Fruit fly (Drosophila melanogaster) whole organism, embryonic: ENCODE results near the gene CG7058.

ENCODE experiments used
- Adf1 ChIP-seq: fragments of 200-800 bp; sonication (Bioruptor generic); IDR thresholded peaks from 2 replicates; pipeline ENCODE4 v1.3.6; 2022; ENCODE audit warnings: missing biosample characterization, missing genetic modification characterization
- Asciz ChIP-seq: fragments of 200-800 bp; sonication (Bioruptor generic); optimal IDR thresholded peaks from 2 replicates; lab custom pipeline; 2017; ENCODE audit warnings: missing biosample characterization, mild to moderate bottlenecking, missing genetic modification characterization, missing genetic modification reagents
- Atf-2 ChIP-seq: fragments of 200-800 bp; sonication (Bioruptor generic); optimal IDR thresholded peaks from 2 replicates; lab custom pipeline; 2016; ENCODE audit warnings: missing biosample characterization, missing genetic modification characterization
- Atf6 ChIP-seq: fragments of 200-800 bp; sonication (Bioruptor generic); IDR thresholded peaks from 2 replicates; pipeline ENCODE4 v1.3.6; 2022; ENCODE audit warnings: missing biosample characterization, missing genetic modification characterization
- B-H2 ChIP-seq: fragments of 200-800 bp; sonication (Bioruptor generic); optimal IDR thresholded peaks from 2 replicates; lab custom pipeline; 2018; ENCODE audit warnings: missing biosample characterization, mild to moderate bottlenecking, missing genetic modification characterization
- Bteb2 ChIP-seq: fragments of 200-800 bp; sonication (Bioruptor generic); optimal IDR thresholded peaks from 2 replicates; lab custom pipeline; 2016; ENCODE audit warnings: missing biosample characterization, missing genetic modification characterization
- CG10209 ChIP-seq: fragments of 200-800 bp; sonication (Bioruptor generic); optimal IDR thresholded peaks from 3 replicates; lab custom pipeline; 2017; ENCODE audit warnings: missing biosample characterization, mild to moderate bottlenecking, missing genetic modification characterization, missing genetic modification reagents
- CG12236 ChIP-seq: fragments of 200-800 bp; sonication (Bioruptor generic); optimal IDR thresholded peaks from 2 replicates; lab custom pipeline; 2016; ENCODE audit warnings: missing biosample characterization, missing genetic modification characterization
- CG13287 ChIP-seq: fragments of 200-800 bp; sonication (Bioruptor generic); IDR thresholded peaks from 2 replicates; pipeline ENCODE4 v1.3.6; 2022; ENCODE audit warnings: missing biosample characterization, missing genetic modification characterization; ENCODE audit not compliant: partially characterized antibody
- CG13775 ChIP-seq: fragments of 200-800 bp; sonication (Bioruptor generic); optimal IDR thresholded peaks from 3 replicates; lab custom pipeline; 2017; ENCODE audit warnings: missing biosample characterization, mild to moderate bottlenecking, missing genetic modification characterization
- CG14014 ChIP-seq: fragments of 200-800 bp; sonication (Bioruptor generic); IDR thresholded peaks from 2 replicates; pipeline ENCODE4 v1.3.6; 2022; ENCODE audit warnings: missing biosample characterization, missing genetic modification characterization
- CG1647 ChIP-seq: fragments of 200-800 bp; sonication (Bioruptor generic); optimal IDR thresholded peaks from 3 replicates; lab custom pipeline; 2016; ENCODE audit warnings: missing biosample characterization, missing genetic modification characterization
- CG1832 ChIP-seq: fragments of 200-800 bp; sonication (Bioruptor generic); optimal IDR thresholded peaks from 2 replicates; lab custom pipeline; 2017; ENCODE audit warnings: missing biosample characterization, mild to moderate bottlenecking, missing genetic modification characterization, inconsistent platforms
- CG31441 ChIP-seq: fragments of 200-800 bp; sonication (Bioruptor generic); IDR thresholded peaks from 2 replicates; pipeline ENCODE4 v1.3.6; 2022; ENCODE audit warnings: missing biosample characterization, missing genetic modification characterization
- CG3847 ChIP-seq: fragments of 200-800 bp; sonication (Bioruptor generic); IDR thresholded peaks from 2 replicates; pipeline ENCODE4 v1.3.6; 2022; ENCODE audit warnings: missing biosample characterization, missing genetic modification characterization
- CG43689 ChIP-seq: fragments of 200-800 bp; sonication (Bioruptor generic); IDR thresholded peaks from 2 replicates; pipeline ENCODE4 v1.3.6; 2022; ENCODE audit warnings: missing biosample characterization, missing genetic modification characterization
- CG4854 ChIP-seq: fragments of 200-800 bp; sonication (Bioruptor generic); optimal IDR thresholded peaks from 2 replicates; lab custom pipeline; 2016; ENCODE audit warnings: missing biosample characterization, missing genetic modification characterization, inconsistent platforms
- CG5180 ChIP-seq: fragments of 200-800 bp; sonication (Bioruptor generic); optimal IDR thresholded peaks from 3 replicates; lab custom pipeline; 2017; ENCODE audit warnings: missing biosample characterization, missing genetic modification characterization, mild to moderate bottlenecking, moderate library complexity, missing genetic modification reagents
- CG6654 ChIP-seq: fragments of 200-800 bp; sonication (Bioruptor generic); optimal IDR thresholded peaks from 2 replicates; lab custom pipeline; 2017; ENCODE audit warnings: missing biosample characterization, mild to moderate bottlenecking, missing genetic modification characterization
- CG7372 ChIP-seq: fragments of 200-800 bp; sonication (Bioruptor generic); IDR thresholded peaks from 2 replicates; pipeline ENCODE4 v1.3.6; 2022; ENCODE audit warnings: missing biosample characterization, missing genetic modification characterization
- CG8765 ChIP-seq: fragments of 200-800 bp; sonication (Bioruptor generic); IDR thresholded peaks from 2 replicates; pipeline ENCODE4 v1.3.6; 2022; ENCODE audit warnings: missing biosample characterization, missing genetic modification characterization
- CG9876 ChIP-seq: fragments of 200-800 bp; sonication (Bioruptor generic); optimal IDR thresholded peaks from 2 replicates; lab custom pipeline; 2016; ENCODE audit warnings: missing biosample characterization, missing genetic modification characterization
- Dp ChIP-seq: fragments of 200-800 bp; sonication (Bioruptor generic); optimal IDR thresholded peaks from 2 replicates; lab custom pipeline; 2018; ENCODE audit warnings: missing biosample characterization, mild to moderate bottlenecking, missing genetic modification characterization, moderate library complexity
- Elba2 ChIP-seq: fragments of 200-800 bp; sonication (Bioruptor generic); optimal IDR thresholded peaks from 3 replicates; lab custom pipeline; 2016; ENCODE audit warnings: missing biosample characterization, missing genetic modification characterization
- Gug ChIP-seq: fragments of 200-800 bp; sonication (Bioruptor generic); IDR thresholded peaks from 4 replicates; pipeline ENCODE4 v1.3.6; 2022; ENCODE audit warnings: missing biosample characterization, missing genetic modification characterization
- Hmx ChIP-seq: fragments of 200-800 bp; sonication (Bioruptor generic); optimal IDR thresholded peaks from 2 replicates; lab custom pipeline; 2016; ENCODE audit warnings: missing biosample characterization, missing genetic modification characterization
- Lim3 ChIP-seq: fragments of 200-800 bp; sonication (Bioruptor generic); IDR thresholded peaks from 2 replicates; pipeline ENCODE4 v1.3.6; 2022; ENCODE audit warnings: missing biosample characterization, missing genetic modification characterization
- Nf-YB ChIP-seq: fragments of 200-800 bp; sonication (Bioruptor generic); optimal IDR thresholded peaks from 3 replicates; lab custom pipeline; 2019; ENCODE audit warnings: missing biosample characterization, mild to moderate bottlenecking, missing genetic modification characterization, moderate library complexity
- Sry-δ ChIP-seq: fragments of 200-800 bp; sonication (Bioruptor generic); optimal IDR thresholded peaks from 2 replicates; lab custom pipeline; 2016; ENCODE audit warnings: missing biosample characterization, missing genetic modification characterization
- Ssrp ChIP-seq: fragments of 200-800 bp; sonication (Bioruptor generic); optimal IDR thresholded peaks from 2 replicates; lab custom pipeline; 2018; ENCODE audit warnings: missing biosample characterization, mild to moderate bottlenecking, missing genetic modification characterization, moderate library complexity
- Trl ChIP-seq, 3 experiments: fragments of >200 bp in 2 of 3; fragments of 200-800 bp in 1 of 3; sonication (Bioruptor generic) in 1 of 3; optimal IDR thresholded peaks; 2 replicates in 1 of 3; 3 replicates in 2 of 3; lab custom pipeline; 2016 to 2017; ENCODE audit warnings: missing biosample characterization in 1 of 3, missing genetic modification characterization in 1 of 3
- az2 ChIP-seq: fragments of 200-800 bp; sonication (Bioruptor generic); optimal IDR thresholded peaks from 3 replicates; lab custom pipeline; 2016; ENCODE audit warnings: missing biosample characterization, missing genetic modification characterization
- btn ChIP-seq: fragments of 200-800 bp; sonication (Bioruptor generic); optimal IDR thresholded peaks from 2 replicates; lab custom pipeline; 2016; ENCODE audit warnings: missing biosample characterization, missing genetic modification characterization
- dmrt99B ChIP-seq: fragments of 200-800 bp; sonication (Bioruptor generic); optimal IDR thresholded peaks from 2 replicates; lab custom pipeline; 2018; ENCODE audit warnings: missing biosample characterization, mild to moderate bottlenecking, missing genetic modification characterization, moderate library complexity
- fru ChIP-seq: fragments of >200 bp; optimal IDR thresholded peaks from 2 replicates; lab custom pipeline; 2017
- gcm ChIP-seq: fragments of 200-800 bp; sonication (Bioruptor generic); optimal IDR thresholded peaks from 2 replicates; lab custom pipeline; 2019; ENCODE audit warnings: missing biosample characterization, mild to moderate bottlenecking, missing genetic modification characterization, moderate library complexity
- gcm2 ChIP-seq: fragments of 200-800 bp; sonication (Bioruptor generic); optimal IDR thresholded peaks from 2 replicates; lab custom pipeline; 2016; ENCODE audit warnings: missing biosample characterization, missing genetic modification characterization
- hth ChIP-seq: fragments of >200 bp; optimal IDR thresholded peaks from 2 replicates; lab custom pipeline; 2017; ENCODE audit warnings: inconsistent platforms
- jing ChIP-seq: fragments of 200-800 bp; sonication (Bioruptor generic); optimal IDR thresholded peaks from 2 replicates; lab custom pipeline; 2018; ENCODE audit warnings: missing biosample characterization, mild to moderate bottlenecking, missing genetic modification characterization
- ken ChIP-seq: fragments of 200-800 bp; sonication (Bioruptor generic); IDR thresholded peaks from 3 replicates; pipeline ENCODE4 v1.3.6; 2022; ENCODE audit warnings: missing biosample characterization, missing genetic modification characterization
- klu ChIP-seq: fragments of 200-800 bp; sonication (Bioruptor generic); IDR thresholded peaks from 2 replicates; pipeline ENCODE4 v1.3.6; 2022; ENCODE audit warnings: missing biosample characterization, missing genetic modification characterization
- lbe ChIP-seq: fragments of 200-800 bp; sonication (Bioruptor generic); optimal IDR thresholded peaks from 2 replicates; lab custom pipeline; 2016; ENCODE audit warnings: missing biosample characterization, mild to moderate bottlenecking, missing genetic modification characterization
- phol ChIP-seq: fragments of 200-800 bp; sonication (Bioruptor generic); optimal IDR thresholded peaks from 3 replicates; lab custom pipeline; 2018; ENCODE audit warnings: missing biosample characterization, mild to moderate bottlenecking, missing genetic modification characterization, moderate library complexity
- pnt ChIP-seq: fragments of 200-800 bp; sonication (Bioruptor generic); optimal IDR thresholded peaks from 3 replicates; lab custom pipeline; 2016; ENCODE audit warnings: missing biosample characterization, missing genetic modification characterization
- pzg ChIP-seq: fragments of 200-800 bp; sonication (Bioruptor generic); optimal IDR thresholded peaks from 3 replicates; lab custom pipeline; 2018; ENCODE audit warnings: missing biosample characterization, mild to moderate bottlenecking, missing genetic modification characterization, moderate library complexity
- sim ChIP-seq: fragments of 200-800 bp; sonication (Bioruptor generic); IDR thresholded peaks from 2 replicates; pipeline ENCODE4 v1.3.6; 2022; ENCODE audit warnings: missing biosample characterization, missing genetic modification characterization
- sr ChIP-seq: fragments of 200-800 bp; sonication (Bioruptor generic); IDR thresholded peaks from 3 replicates; pipeline ENCODE4 v1.3.6; 2022; ENCODE audit warnings: missing biosample characterization, missing genetic modification characterization
- stc ChIP-seq: fragments of 200-800 bp; sonication (Bioruptor generic); IDR thresholded peaks from 2 replicates; pipeline ENCODE4 v1.3.6; 2022; ENCODE audit warnings: missing biosample characterization, missing genetic modification characterization
- tio ChIP-seq: fragments of 200-800 bp; sonication (Bioruptor generic); optimal IDR thresholded peaks from 2 replicates; lab custom pipeline; 2017; ENCODE audit warnings: missing biosample characterization, missing genetic modification characterization, inconsistent platforms
- twi ChIP-seq: fragments of 200-800 bp; optimal IDR thresholded peaks from 2 replicates; lab custom pipeline; 2019; ENCODE audit warnings: missing biosample characterization, mild to moderate bottlenecking, missing genetic modification characterization, moderate library complexity
- zfh1 ChIP-seq: fragments of 200-800 bp; sonication (Bioruptor generic); IDR thresholded peaks from 3 replicates; pipeline ENCODE4 v1.3.6; 2022; ENCODE audit warnings: missing biosample characterization, missing genetic modification characterization

The CG7058 gene

DNA sequence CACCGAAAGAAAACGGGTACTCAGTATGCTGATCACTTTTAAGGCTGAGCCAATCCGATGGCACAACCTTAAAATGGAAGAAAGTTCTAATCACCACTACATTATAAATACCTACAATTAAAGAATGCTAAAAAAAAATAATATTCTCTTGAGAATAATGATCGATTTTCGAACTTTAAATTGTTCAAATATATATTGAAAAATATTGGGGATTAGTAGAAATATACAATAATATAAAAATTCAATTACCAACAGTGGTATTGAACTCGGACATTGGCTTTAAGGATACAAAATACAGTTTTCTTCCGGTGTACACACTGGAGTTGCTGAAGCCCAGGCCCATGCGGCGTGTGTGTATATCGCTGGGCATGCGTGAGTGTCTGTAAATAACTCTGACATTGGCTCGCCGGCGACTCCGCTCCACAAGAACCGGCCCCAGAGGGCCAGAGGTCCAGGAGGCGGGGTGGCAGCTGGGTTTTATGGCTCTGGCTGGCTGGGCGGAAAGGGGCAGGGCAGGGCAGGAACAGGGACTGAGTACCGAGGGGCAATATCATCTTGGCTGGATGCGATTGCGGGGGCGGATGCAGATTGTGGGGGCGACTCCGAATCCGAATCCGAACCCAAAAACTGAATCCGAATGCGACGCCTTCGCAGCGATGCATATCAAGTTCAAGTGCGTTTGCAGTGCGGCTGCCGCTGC is 30.5 kb upstream of the CG7058 start (continued):
- no peak for TF ChIP-seq CG12236
- no peak for TF ChIP-seq CG6654 (GFP tag; lab: Kevin White, UChicago)
- no peak for TF ChIP-seq B-H2 (GFP tag; lab: Kevin White, UChicago)
- TF ChIP-seq CG3847 (GFP tag; lab: Robert Waterston, UW): no peak
- peak; percentile 45 for TF ChIP-seq jing (GFP tag; lab: Kevin White, UChicago)
- no peak for TF ChIP-seq CG13287 (GFP tag; lab: Robert Waterston, UW)
- TF ChIP-seq sim (GFP tag; lab: Robert Waterston, UW): no peak
- TF ChIP-seq Atf-2: no peak
- no peak for TF ChIP-seq Dp (GFP tag; lab: Kevin White, UChicago)
- no peak for TF ChIP-seq Trl (optimal IDR thresholded peaks at IDR 0.05; lab: Kevin White, UChicago)
- TF ChIP-seq Trl (GFP tag; optimal IDR thresholded peaks at IDR 0.05; lab: Kevin White, UChicago): no peak
- TF ChIP-seq zfh1 (GFP tag; lab: Robert Waterston, UW): peak; percentile 38; the same call in 2 of the 3 replicates
- peak; percentile 72 for TF ChIP-seq gcm (GFP tag; lab: Kevin White, UChicago)
- peak; percentile 31 for TF ChIP-seq lbe
- TF ChIP-seq Adf1: no peak
- no peak for TF ChIP-seq Lim3
- no peak for TF ChIP-seq CG8765
- no peak for TF ChIP-seq klu (GFP tag; lab: Robert Waterston, UW)
- TF ChIP-seq CG31441: peak; percentile 76
- no peak for TF ChIP-seq Hmx (GFP tag; lab: Kevin White, UChicago)
- TF ChIP-seq stc: no peak
- TF ChIP-seq btn (GFP tag; lab: Kevin White, UChicago): no peak
- peak; percentile 75 for TF ChIP-seq phol (tag; lab: Kevin White, UChicago)
- no peak for TF ChIP-seq CG5180 (GFP tag; lab: Kevin White, UChicago)
- TF ChIP-seq Bteb2: no peak
- no peak for TF ChIP-seq CG7372
- TF ChIP-seq pzg: no peak
- no peak for TF ChIP-seq Atf6 (GFP tag; lab: Robert Waterston, UW)
- TF ChIP-seq CG10209: peak; percentile 51
- no peak for TF ChIP-seq hth (lab: Kevin White, UChicago)
- TF ChIP-seq Ssrp (tag; lab: Kevin White, UChicago): peak; percentile 85
- TF ChIP-seq CG1647: no peak
- no peak for TF ChIP-seq Gug (GFP tag; lab: Robert Waterston, UW)
- TF ChIP-seq CG43689 (GFP tag; lab: Robert Waterston, UW): no peak
- no peak for TF ChIP-seq CG1832
- TF ChIP-seq pnt (GFP tag; lab: Kevin White, UChicago): no peak
- peak; percentile 66 for TF ChIP-seq tio (GFP tag; lab: Kevin White, UChicago)
- peak; percentile 62 for TF ChIP-seq twi (tag; lab: Kevin White, UChicago)
- no peak for TF ChIP-seq Elba2 (GFP tag; lab: Kevin White, UChicago)
- TF ChIP-seq CG13775: peak; percentile 52
- no peak for TF ChIP-seq fru (lab: Kevin White, UChicago)
- TF ChIP-seq az2 (GFP tag; lab: Kevin White, UChicago): peak; percentile 72
- no peak for TF ChIP-seq Sry-δ
- TF ChIP-seq Asciz (GFP tag; lab: Kevin White, UChicago): peak; percentile 21
- 0 out of 3 replicates have a peak, but pooled peaks have one; percentile 46 for TF ChIP-seq sr (GFP tag; lab: Robert Waterston, UW)
- TF ChIP-seq Nf-YB: peak; percentile 62
- TF ChIP-seq gcm2 (GFP tag; lab: Kevin White, UChicago): no peak
- TF ChIP-seq CG9876 (GFP tag; lab: Kevin White, UChicago): no peak
- no peak for TF ChIP-seq ken
- TF ChIP-seq dmrt99B: peak; percentile 76
- no peak for TF ChIP-seq CG4854 (GFP tag; lab: Kevin White, UChicago)
- TF ChIP-seq CG14014 (GFP tag; lab: Robert Waterston, UW): no peak
